Worm (Caenorhabditis elegans) whole organism, late embryonic: ENCODE data around the gene sdz-26.
A peak's percentile ranks its signal among the peaks of the same experiment; 100 is the strongest.

Experiments used
- C38D4.7 ChIP-seq: fragments of 200-800 bp; sonication (Bioruptor generic); optimal IDR thresholded peaks from 2 replicates; lab custom pipeline; 2018; ENCODE audit warnings: mild to moderate bottlenecking, missing genetic modification characterization, moderate library complexity, missing compliant biosample characterization
- F13H6.1 ChIP-seq: sonication (generic microtip); optimal IDR thresholded peaks from 2 replicates; lab custom pipeline; 2016; ENCODE audit warnings: missing genetic modification characterization, missing compliant biosample characterization
- K02D7.2 ChIP-seq: sonication (generic microtip); optimal IDR thresholded peaks from 2 replicates; lab custom pipeline; 2017; ENCODE audit warnings: mild to moderate bottlenecking, missing genetic modification characterization, missing compliant biosample characterization
- T23F11.4 ChIP-seq: fragments of 200-800 bp; sonication (Bioruptor generic); optimal IDR thresholded peaks from 2 replicates; lab custom pipeline; 2018; ENCODE audit warnings: mild to moderate bottlenecking, missing genetic modification characterization, missing compliant biosample characterization
- Y22D7AL.16 ChIP-seq: sonication (generic microtip); optimal IDR thresholded peaks from 2 replicates; lab custom pipeline; 2016; ENCODE audit warnings: missing genetic modification characterization, missing compliant biosample characterization
- ahr-1 ChIP-seq: sonication (generic microtip); optimal IDR thresholded peaks from 2 replicates; lab custom pipeline; 2016; ENCODE audit warnings: missing genetic modification characterization, missing compliant biosample characterization
- ama-1 ChIP-seq: fragments of 150-350 bp; optimal IDR thresholded peaks from 2 replicates; lab custom pipeline; 2014
- ceh-19 ChIP-seq: fragments of 200-800 bp; sonication (Bioruptor generic); optimal IDR thresholded peaks from 2 replicates; lab custom pipeline; 2018; ENCODE audit warnings: mild to moderate bottlenecking, missing genetic modification characterization, missing compliant biosample characterization
- ceh-2 ChIP-seq: sonication (generic microtip); optimal IDR thresholded peaks from 2 replicates; lab custom pipeline; 2016; ENCODE audit warnings: missing genotype, missing genetic modification characterization, missing compliant biosample characterization
- ceh-22 ChIP-seq: sonication (generic microtip); optimal IDR thresholded peaks from 2 replicates; lab custom pipeline; 2017; ENCODE audit warnings: missing biosample characterization, missing genetic modification characterization
- ceh-30 ChIP-seq: fragments of 150-350 bp; optimal IDR thresholded peaks from 2 replicates; lab custom pipeline; 2014; ENCODE audit warnings: missing biosample characterization, missing genetic modification characterization
- ceh-31 ChIP-seq: sonication (generic microtip); optimal IDR thresholded peaks from 2 replicates; lab custom pipeline; 2016; ENCODE audit warnings: missing genetic modification characterization, missing compliant biosample characterization
- ceh-45 ChIP-seq: fragments of 200-800 bp; sonication (Bioruptor generic); IDR thresholded peaks from 2 replicates; pipeline ENCODE4 v1.3.6; 2022; ENCODE audit warnings: missing genetic modification reagents, missing genetic modification characterization, missing compliant biosample characterization
- ceh-6 ChIP-seq: fragments of 200-800 bp; sonication (Bioruptor generic); optimal IDR thresholded peaks from 2 replicates; lab custom pipeline; 2018; ENCODE audit warnings: mild to moderate bottlenecking, missing genetic modification characterization, missing compliant biosample characterization
- che-1 ChIP-seq: sonication (generic microtip); optimal IDR thresholded peaks from 2 replicates; lab custom pipeline; 2016; ENCODE audit warnings: mild to moderate bottlenecking, missing genetic modification characterization, missing compliant biosample characterization
- dve-1 ChIP-seq: sonication (generic microtip); optimal IDR thresholded peaks from 2 replicates; lab custom pipeline; 2017; ENCODE audit warnings: antibody characterized with exemption, mild to moderate bottlenecking, missing genetic modification characterization, missing compliant biosample characterization
- elt-2 ChIP-seq: sonication (generic microtip); optimal IDR thresholded peaks from 2 replicates; lab custom pipeline; 2016; ENCODE audit warnings: missing genetic modification reagents, missing genetic modification characterization, missing compliant biosample characterization
- elt-4 ChIP-seq: sonication (generic microtip); optimal IDR thresholded peaks from 2 replicates; lab custom pipeline; 2016; ENCODE audit warnings: missing genetic modification characterization, missing compliant biosample characterization
- eyg-1 ChIP-seq: sonication (generic microtip); optimal IDR thresholded peaks from 2 replicates; lab custom pipeline; 2016; ENCODE audit warnings: missing genotype, missing genetic modification characterization, missing compliant biosample characterization
- fax-1 ChIP-seq: sonication (generic microtip); optimal IDR thresholded peaks from 2 replicates; lab custom pipeline; 2016; ENCODE audit warnings: missing genotype, missing genetic modification characterization, missing compliant biosample characterization
- fkh-6 ChIP-seq: sonication (generic microtip); optimal IDR thresholded peaks from 2 replicates; lab custom pipeline; 2016; ENCODE audit warnings: missing genetic modification characterization, missing compliant biosample characterization
- gmeb-2 ChIP-seq: sonication (generic microtip); optimal IDR thresholded peaks from 2 replicates; lab custom pipeline; 2016; ENCODE audit warnings: missing genetic modification characterization, inconsistent platforms, missing compliant biosample characterization
- hlh-13 ChIP-seq: fragments of 200-800 bp; sonication (Bioruptor generic); optimal IDR thresholded peaks from 2 replicates; lab custom pipeline; 2018; ENCODE audit warnings: mild to moderate bottlenecking, missing genetic modification characterization, missing compliant biosample characterization
- hlh-15 ChIP-seq: sonication (generic microtip); optimal IDR thresholded peaks from 2 replicates; lab custom pipeline; 2016; ENCODE audit warnings: missing genetic modification characterization, missing compliant biosample characterization
- hlh-30 ChIP-seq: sonication (generic microtip); optimal IDR thresholded peaks from 2 replicates; lab custom pipeline; 2017; ENCODE audit warnings: antibody characterized with exemption, missing genetic modification characterization, missing compliant biosample characterization; ENCODE audit not compliant: insufficient read depth
- hlh-8 ChIP-seq: sonication (generic microtip); optimal IDR thresholded peaks from 2 replicates; lab custom pipeline; 2016; ENCODE audit warnings: missing genotype, missing genetic modification characterization, missing compliant biosample characterization
- lin-11 ChIP-seq: fragments of 200-800 bp; sonication (Bioruptor generic); optimal IDR thresholded peaks from 2 replicates; lab custom pipeline; 2018; ENCODE audit warnings: mild to moderate bottlenecking, missing genetic modification characterization, missing compliant biosample characterization
- madf-2 ChIP-seq: sonication (generic microtip); optimal IDR thresholded peaks from 2 replicates; lab custom pipeline; 2017; ENCODE audit warnings: missing genetic modification characterization, missing compliant biosample characterization
- mec-3 ChIP-seq: sonication (generic microtip); optimal IDR thresholded peaks from 2 replicates; lab custom pipeline; 2016; ENCODE audit warnings: borderline replicate concordance, missing genetic modification characterization, missing compliant biosample characterization
- nfya-1 ChIP-seq: sonication (generic microtip); optimal IDR thresholded peaks from 2 replicates; lab custom pipeline; 2017; ENCODE audit warnings: missing genetic modification characterization, mild to moderate bottlenecking, missing compliant biosample characterization, antibody characterized with exemption, moderate library complexity
- nhr-11 ChIP-seq: fragments of 150-350 bp; optimal IDR thresholded peaks from 2 replicates; lab custom pipeline; 2014; ENCODE audit warnings: missing biosample characterization, missing genetic modification characterization
- npax-4 ChIP-seq: sonication (generic microtip); optimal IDR thresholded peaks from 2 replicates; lab custom pipeline; 2016; ENCODE audit warnings: missing genetic modification characterization, missing compliant biosample characterization
- pag-3 ChIP-seq: sonication (generic microtip); optimal IDR thresholded peaks from 2 replicates; lab custom pipeline; 2016; ENCODE audit warnings: missing compliant biosample characterization, missing genetic modification characterization, borderline replicate concordance
- pat-9 ChIP-seq: fragments of 200-800 bp; sonication (Bioruptor generic); optimal IDR thresholded peaks from 2 replicates; lab custom pipeline; 2018; ENCODE audit warnings: mild to moderate bottlenecking, missing genetic modification characterization, moderate library complexity, missing compliant biosample characterization
- pax-1 ChIP-seq: fragments of 150-350 bp; optimal IDR thresholded peaks from 2 replicates; lab custom pipeline; 2014; ENCODE audit warnings: missing biosample characterization, missing genetic modification characterization
- pha-2 ChIP-seq: sonication (generic microtip); optimal IDR thresholded peaks from 2 replicates; lab custom pipeline; 2017; ENCODE audit warnings: mild to moderate bottlenecking, missing genetic modification characterization, missing compliant biosample characterization
- pqm-1 ChIP-seq: sonication (generic microtip); optimal IDR thresholded peaks from 2 replicates; lab custom pipeline; 2016; ENCODE audit warnings: missing genetic modification characterization, missing compliant biosample characterization
- pros-1 ChIP-seq: fragments of 150-350 bp; optimal IDR thresholded peaks from 2 replicates; lab custom pipeline; 2014; ENCODE audit warnings: missing biosample characterization, missing genetic modification reagents, missing genetic modification characterization
- rnt-1 ChIP-seq: sonication (generic microtip); optimal IDR thresholded peaks from 2 replicates; lab custom pipeline; 2016; ENCODE audit warnings: missing genetic modification characterization, missing compliant biosample characterization
- sdc-2 ChIP-seq: sonication (generic microtip); optimal IDR thresholded peaks from 2 replicates; lab custom pipeline; 2016; ENCODE audit warnings: missing genotype, missing genetic modification characterization, missing compliant biosample characterization
- sox-2 ChIP-seq: fragments of 200-800 bp; sonication (Bioruptor generic); IDR thresholded peaks from 2 replicates; pipeline ENCODE4 v1.3.6; 2022; ENCODE audit warnings: missing genetic modification reagents, missing genetic modification characterization, missing compliant biosample characterization
- syd-9 ChIP-seq: sonication (generic microtip); optimal IDR thresholded peaks from 2 replicates; lab custom pipeline; 2016; ENCODE audit warnings: mild to moderate bottlenecking, missing genetic modification characterization, moderate library complexity, missing compliant biosample characterization
- tbx-2 ChIP-seq: sonication (generic microtip); optimal IDR thresholded peaks from 2 replicates; lab custom pipeline; 2016; ENCODE audit warnings: missing genetic modification characterization, missing compliant biosample characterization
- ttx-3 ChIP-seq: sonication (generic microtip); optimal IDR thresholded peaks from 2 replicates; lab custom pipeline; 2016; ENCODE audit warnings: missing genetic modification reagents, missing genetic modification characterization, missing compliant biosample characterization
- unc-3 ChIP-seq, 2 experiments: fragments of 200-800 bp in 1 of 2; sonication (Bioruptor generic) in 1 of 2; sonication (generic microtip) in 1 of 2; conservative IDR thresholded peaks in 1 of 2; optimal IDR thresholded peaks in 1 of 2; 2 replicates each; pipeline versions ENCODE4 v1.3.6 to Lab custom; 2016 to 2022; ENCODE audit warnings: missing compliant biosample characterization in 2 of 2, missing genetic modification characterization in 2 of 2, missing genetic modification reagents in 1 of 2
- unc-42 ChIP-seq: sonication (generic microtip); optimal IDR thresholded peaks from 2 replicates; lab custom pipeline; 2016; ENCODE audit warnings: missing genotype, missing genetic modification characterization, missing compliant biosample characterization
- unc-55 ChIP-seq: sonication (generic microtip); optimal IDR thresholded peaks from 2 replicates; lab custom pipeline; 2017; ENCODE audit warnings: missing biosample characterization, missing genetic modification reagents, missing genetic modification characterization

Gene sdz-26

DNA sequence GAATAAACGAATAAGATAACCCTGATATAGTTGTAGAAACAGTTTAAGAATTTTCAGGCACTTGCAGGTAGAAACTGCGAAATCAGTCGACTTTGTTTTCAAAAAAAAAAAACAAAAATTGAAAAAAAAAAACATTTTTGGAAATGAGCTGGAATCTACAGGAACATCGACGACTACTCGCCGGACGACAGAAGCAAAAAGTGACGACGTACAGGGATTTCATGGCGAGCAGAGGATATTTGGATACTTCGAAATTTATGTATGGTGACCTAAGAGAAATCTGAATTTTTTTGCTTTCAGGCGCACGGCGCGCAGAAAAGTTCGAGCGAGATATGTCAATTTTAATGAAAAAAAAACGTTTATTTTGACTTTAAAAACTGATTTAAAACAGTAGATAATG is 19.5 kb downstream of the sdz-26 start:
- TF ChIP-seq hlh-13 (GFP tag; lab: Kevin White, UChicago) = no peak
- TF ChIP-seq dve-1 (tag; lab: Kevin White, UChicago) = no peak
- TF ChIP-seq mec-3 (tag; lab: Kevin White, UChicago) = no peak
- TF ChIP-seq rnt-1 (tag; lab: Kevin White, UChicago) = no peak
- TF ChIP-seq unc-42 = no peak
- TF ChIP-seq elt-2 (tag; lab: Kevin White, UChicago) = no peak
- TF ChIP-seq ceh-19 = no peak
- no peak for TF ChIP-seq ceh-22
- TF ChIP-seq elt-4 (tag; lab: Kevin White, UChicago) = no peak
- TF ChIP-seq Y22D7AL.16 (tag; lab: Kevin White, UChicago) = no peak
- TF ChIP-seq ttx-3 = no peak
- TF ChIP-seq pag-3 (tag; lab: Kevin White, UChicago) = no peak
- no peak for TF ChIP-seq nfya-1 (tag; lab: Kevin White, UChicago)
- TF ChIP-seq pros-1 (tag; lab: Kevin White, UChicago) = no peak
- no peak for TF ChIP-seq ceh-31 (tag; lab: Kevin White, UChicago)
- TF ChIP-seq madf-2 (tag; lab: Kevin White, UChicago) = no peak
- TF ChIP-seq sdc-2 (tag; lab: Kevin White, UChicago) = no peak
- no peak for TF ChIP-seq gmeb-2 (tag; lab: Kevin White, UChicago)
- no peak for TF ChIP-seq hlh-15
- no peak for TF ChIP-seq eyg-1 (tag; lab: Kevin White, UChicago)

DNA sequence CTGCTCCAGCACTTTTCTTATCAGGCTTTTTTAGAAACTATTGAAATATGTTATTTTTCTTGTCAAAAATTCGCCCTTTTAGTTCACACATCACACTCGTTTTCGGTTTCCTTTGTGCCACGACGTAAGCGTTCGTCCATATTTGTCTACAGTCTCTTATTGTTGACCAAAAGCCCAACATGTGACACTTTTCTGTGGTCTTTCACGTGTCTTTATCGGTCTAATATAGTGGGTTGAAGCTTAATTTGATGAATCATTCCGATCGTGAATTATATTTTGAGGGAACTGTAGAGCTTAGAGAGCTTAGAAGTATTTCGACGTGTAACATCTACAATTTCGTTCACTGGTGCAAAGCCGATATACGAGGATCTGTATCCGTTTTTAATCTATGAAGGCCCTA is 22.7 kb downstream of the sdz-26 start:
- TF ChIP-seq fax-1 (tag; lab: Kevin White, UChicago) (no peak), ama-1 (peak; percentile 29), hlh-30 (tag; lab: Kevin White, UChicago) (peak; percentile 44), pax-1 (tag; lab: Kevin White, UChicago) (peak; percentile 13), ceh-45 (GFP tag; lab: Robert Waterston, UW) (no peak)

DNA sequence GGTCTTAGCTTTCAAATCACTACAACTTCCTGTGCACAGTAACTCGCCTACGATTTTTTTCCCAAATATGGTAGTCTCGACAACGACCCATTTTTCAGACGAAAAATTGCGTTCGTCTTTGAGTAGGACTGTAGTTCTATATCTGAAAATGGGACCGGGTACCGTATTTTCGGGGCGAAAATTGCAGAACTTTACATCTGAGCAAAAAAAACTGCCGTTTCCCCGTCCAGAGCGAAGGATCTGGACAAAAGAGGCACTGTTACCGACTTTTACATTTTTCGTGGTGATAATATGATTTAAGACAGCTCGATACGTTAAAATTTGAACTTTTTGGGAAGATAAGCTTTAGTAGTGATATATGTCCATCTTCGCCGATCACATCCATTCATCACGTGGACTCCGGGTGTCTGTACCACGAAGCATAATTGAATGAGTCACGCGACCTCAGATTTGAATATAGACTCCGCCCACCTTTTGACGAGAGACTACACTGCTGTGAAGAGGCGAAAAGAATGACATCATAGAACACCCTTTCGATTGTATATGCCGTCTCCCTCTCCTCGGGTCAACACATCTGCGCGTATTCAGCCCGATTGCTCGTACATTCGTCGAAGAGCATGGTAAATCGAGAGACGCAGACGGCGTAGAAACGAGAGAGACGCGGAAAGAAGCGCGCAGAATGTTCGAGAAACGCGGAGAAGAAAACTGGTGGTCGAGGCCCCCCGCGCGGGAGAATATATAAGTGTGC is 23.4 kb downstream of the sdz-26 start:
- no peak for TF ChIP-seq ahr-1
- peak; percentile 84 for TF ChIP-seq pros-1 (tag; lab: Kevin White, UChicago)
- peak; percentile 74 for TF ChIP-seq sdc-2 (tag; lab: Kevin White, UChicago)
- TF ChIP-seq fkh-6 (tag; lab: Kevin White, UChicago) = no peak
- TF ChIP-seq madf-2 (tag; lab: Kevin White, UChicago) = no peak
- TF ChIP-seq ceh-2 (tag; lab: Kevin White, UChicago) = peak; percentile 76
- no peak for TF ChIP-seq syd-9 (tag; lab: Kevin White, UChicago)
- TF ChIP-seq tbx-2 (tag; lab: Kevin White, UChicago) = peak; percentile 86
- TF ChIP-seq hlh-8 (tag; lab: Kevin White, UChicago) = peak; percentile 54
- peak; percentile 90 for TF ChIP-seq nfya-1 (tag; lab: Kevin White, UChicago)
- peak; percentile 21 for TF ChIP-seq Y22D7AL.16 (tag; lab: Kevin White, UChicago)
- TF ChIP-seq ceh-31 (tag; lab: Kevin White, UChicago) = peak; percentile 96
- peak; percentile 85 for TF ChIP-seq sox-2
- peak; percentile 35 for TF ChIP-seq T23F11.4 (GFP tag; lab: Kevin White, UChicago)
- TF ChIP-seq K02D7.2 = no peak
- no peak for TF ChIP-seq lin-11 (tag; lab: Kevin White, UChicago)
- no peak for TF ChIP-seq ceh-45 (GFP tag; lab: Robert Waterston, UW)
- TF ChIP-seq F13H6.1 (tag; lab: Kevin White, UChicago) = peak; percentile 74
- TF ChIP-seq ceh-6 (GFP tag; lab: Kevin White, UChicago) = no peak
- TF ChIP-seq pat-9 (tag; lab: Kevin White, UChicago) = no peak
- no peak for TF ChIP-seq nhr-11 (tag; lab: Kevin White, UChicago)
- TF ChIP-seq pha-2 (tag; lab: Kevin White, UChicago) = peak; percentile 36
- TF ChIP-seq unc-55 = peak; percentile 95
- no peak for TF ChIP-seq npax-4 (tag; lab: Kevin White, UChicago)
- TF ChIP-seq ceh-30 (tag; lab: Kevin White, UChicago) = no peak
- no peak for TF ChIP-seq hlh-15
- TF ChIP-seq che-1 (tag; lab: Kevin White, UChicago) = no peak
- no peak for TF ChIP-seq elt-2 (tag; lab: Kevin White, UChicago)
- no peak for TF ChIP-seq C38D4.7 (GFP tag; lab: Kevin White, UChicago)
- no peak for TF ChIP-seq unc-3 (GFP tag; conservative IDR thresholded peaks at IDR 0.05; lab: Robert Waterston, UW)
- TF ChIP-seq unc-3 (tag; optimal IDR thresholded peaks at IDR 0.05; lab: Kevin White, UChicago) = no peak
- no peak for TF ChIP-seq pqm-1 (tag; lab: Kevin White, UChicago)
- peak; percentile 12 for TF ChIP-seq eyg-1 (tag; lab: Kevin White, UChicago)
- TF ChIP-seq ttx-3 = no peak
